Fruit fly (Drosophila melanogaster) whole organism, wandering third instar larva: Measurements from ENCODE around the gene CCT2.

ENCODE experiments used
- Abd-B ChIP-seq: fragments of >200 bp; optimal IDR thresholded peaks from 2 replicates; lab custom pipeline; 2017; ENCODE audit warnings: missing biosample characterization, missing genetic modification characterization
- CG32264 ChIP-seq: fragments of 200-800 bp; sonication (Bioruptor generic); optimal IDR thresholded peaks from 2 replicates; lab custom pipeline; 2016; ENCODE audit warnings: missing biosample characterization, missing genetic modification characterization
- CG9705 ChIP-seq: fragments of 200-800 bp; sonication (Bioruptor generic); optimal IDR thresholded peaks from 2 replicates; lab custom pipeline; 2018; ENCODE audit warnings: missing biosample characterization, mild to moderate bottlenecking, missing genetic modification characterization
- CrebA ChIP-seq: fragments of 200-800 bp; sonication (Bioruptor generic); optimal IDR thresholded peaks from 2 replicates; lab custom pipeline; 2016; ENCODE audit warnings: missing biosample characterization, mild to moderate bottlenecking, missing genetic modification characterization, borderline replicate concordance
- Dfd ChIP-seq: fragments of >200 bp; optimal IDR thresholded peaks from 2 replicates; lab custom pipeline; 2017; ENCODE audit warnings: missing biosample characterization, missing genetic modification characterization
- Dif ChIP-seq: fragments of 200-275, 200-300 bp; sonication (Bioruptor generic); optimal IDR thresholded peaks from 2 replicates; lab custom pipeline; 2018; ENCODE audit warnings: missing biosample characterization, missing genetic modification characterization; ENCODE audit not compliant: partially characterized antibody
- GATAd ChIP-seq: sonication (Bioruptor generic); optimal IDR thresholded peaks from 2 replicates; lab custom pipeline; 2016; ENCODE audit warnings: missing biosample characterization, missing genetic modification characterization
- HLH106 ChIP-seq: fragments of 200-800 bp; optimal IDR thresholded peaks from 3 replicates; lab custom pipeline; 2019; ENCODE audit warnings: missing biosample characterization, mild to moderate bottlenecking, missing genetic modification characterization, moderate library complexity
- Hnf4 ChIP-seq: fragments of 200-800 bp; sonication (Bioruptor generic); optimal IDR thresholded peaks from 2 replicates; lab custom pipeline; 2016; ENCODE audit warnings: missing biosample characterization, mild to moderate bottlenecking, missing genetic modification characterization
- Hr78 ChIP-seq: fragments of >200 bp; optimal IDR thresholded peaks from 2 replicates; lab custom pipeline; 2017; ENCODE audit warnings: missing biosample characterization, missing genetic modification characterization
- Hr83 ChIP-seq: fragments of 200-300 bp; sonication (Bioruptor generic); optimal IDR thresholded peaks from 2 replicates; lab custom pipeline; 2016; ENCODE audit warnings: missing biosample characterization, mild to moderate bottlenecking, missing genetic modification characterization, moderate library complexity; ENCODE audit not compliant: poor library complexity, severe bottlenecking
- Jra ChIP-seq: sonication (Bioruptor generic); optimal IDR thresholded peaks from 2 replicates; lab custom pipeline; 2016; ENCODE audit warnings: missing biosample characterization, missing genetic modification characterization
- Mio ChIP-seq: sonication (Bioruptor generic); optimal IDR thresholded peaks from 2 replicates; lab custom pipeline; 2016; ENCODE audit warnings: missing biosample characterization, missing genetic modification characterization
- Myc ChIP-seq: fragments of >200 bp; optimal IDR thresholded peaks from 2 replicates; lab custom pipeline; 2017
- N ChIP-seq: fragments of >200 bp; optimal IDR thresholded peaks from 2 replicates; lab custom pipeline; 2018; ENCODE audit warnings: missing biosample characterization, missing external identifiers, missing genetic modification characterization
- OdsH ChIP-seq: fragments of 200-800 bp; sonication (Bioruptor generic); optimal IDR thresholded peaks from 2 replicates; lab custom pipeline; 2016; ENCODE audit warnings: missing biosample characterization, mild to moderate bottlenecking, missing genetic modification characterization
- Rel ChIP-seq, 2 experiments: fragments of 200-800 bp; sonication (Bioruptor generic) in 1 of 2; optimal IDR thresholded peaks; 2 replicates in 1 of 2; 3 replicates in 1 of 2; lab custom pipeline; 2016 to 2019; ENCODE audit warnings: mild to moderate bottlenecking in 2 of 2, missing biosample characterization in 2 of 2, missing genetic modification characterization in 2 of 2, moderate library complexity in 1 of 2
- Sp1 ChIP-seq: fragments of 200-800 bp; sonication (Bioruptor generic); optimal IDR thresholded peaks from 3 replicates; lab custom pipeline; 2019; ENCODE audit warnings: missing biosample characterization, mild to moderate bottlenecking, missing genetic modification characterization, moderate library complexity
- Vsx2 ChIP-seq: fragments of 200-300, 225-300 bp; sonication (Bioruptor generic); optimal IDR thresholded peaks from 2 replicates; lab custom pipeline; 2018; ENCODE audit warnings: missing biosample characterization, missing genetic modification characterization; ENCODE audit not compliant: partially characterized antibody
- br ChIP-seq: fragments of 200-800 bp; sonication (Bioruptor generic); optimal IDR thresholded peaks from 2 replicates; lab custom pipeline; 2016; ENCODE audit warnings: missing biosample characterization, missing genetic modification characterization
- brk ChIP-seq: fragments of 200-800 bp; sonication (Bioruptor generic); optimal IDR thresholded peaks from 2 replicates; lab custom pipeline; 2016; ENCODE audit warnings: missing biosample characterization, mild to moderate bottlenecking, missing genetic modification characterization
- dl ChIP-seq, 2 experiments: fragments of 175-275, 200-275 bp in 1 of 2; fragments of 200-275 bp in 1 of 2; sonication (Bioruptor generic); optimal IDR thresholded peaks; lab custom pipeline; 2018; ENCODE audit warnings: mild to moderate bottlenecking in 2 of 2, missing biosample characterization in 2 of 2, missing genetic modification characterization in 2 of 2, moderate library complexity in 2 of 2; ENCODE audit not compliant: partially characterized antibody in 2 of 2, insufficient read depth in 1 of 2
- dmrt93B ChIP-seq: fragments of 200-800 bp; sonication (Bioruptor generic); optimal IDR thresholded peaks from 2 replicates; lab custom pipeline; 2018; ENCODE audit warnings: missing biosample characterization, mild to moderate bottlenecking, missing genetic modification characterization
- dsf ChIP-seq: sonication (Bioruptor generic); optimal IDR thresholded peaks from 2 replicates; lab custom pipeline; 2016; ENCODE audit warnings: missing biosample characterization, missing genetic modification characterization, borderline replicate concordance
- ey ChIP-seq: fragments of 200-800 bp; sonication (Bioruptor generic); optimal IDR thresholded peaks from 2 replicates; lab custom pipeline; 2016; ENCODE audit warnings: missing biosample characterization, missing genetic modification characterization
- foxo ChIP-seq, 2 experiments: fragments of 200-800 bp; sonication (Bioruptor generic); optimal IDR thresholded peaks; 2 replicates in 1 of 2; 3 replicates in 1 of 2; lab custom pipeline; 2016 to 2017; ENCODE audit warnings: missing biosample characterization in 2 of 2, missing genetic modification characterization in 2 of 2
- fru ChIP-seq: fragments of 200-800 bp; sonication (Bioruptor generic); optimal IDR thresholded peaks from 3 replicates; lab custom pipeline; 2016; ENCODE audit warnings: missing biosample characterization, mild to moderate bottlenecking, missing genetic modification characterization
- h ChIP-seq: fragments of 200-800 bp; sonication (Bioruptor generic); optimal IDR thresholded peaks from 3 replicates; lab custom pipeline; 2016; ENCODE audit warnings: missing biosample characterization, mild to moderate bottlenecking, missing genetic modification characterization
- jim ChIP-seq: fragments of 175-275, 200-325 bp; sonication (Bioruptor generic); optimal IDR thresholded peaks from 2 replicates; lab custom pipeline; 2016; ENCODE audit warnings: missing biosample characterization, mild to moderate bottlenecking, missing genetic modification characterization
- lola ChIP-seq: fragments of >200 bp; optimal IDR thresholded peaks from 2 replicates; lab custom pipeline; 2017; ENCODE audit warnings: missing biosample characterization, missing genetic modification characterization
- pan ChIP-seq: fragments of >200 bp; optimal IDR thresholded peaks from 2 replicates; lab custom pipeline; 2017
- psq ChIP-seq: fragments of 200-800 bp; sonication (Bioruptor generic); optimal IDR thresholded peaks from 3 replicates; lab custom pipeline; 2017; ENCODE audit warnings: missing biosample characterization, mild to moderate bottlenecking, missing genetic modification characterization, moderate library complexity
- rgr ChIP-seq: fragments of 200-800 bp; sonication (Bioruptor generic); optimal IDR thresholded peaks from 3 replicates; lab custom pipeline; 2016; ENCODE audit warnings: missing biosample characterization, mild to moderate bottlenecking, missing genetic modification characterization
- sage ChIP-seq: fragments of 200-800 bp; sonication (Bioruptor generic); optimal IDR thresholded peaks from 2 replicates; lab custom pipeline; 2016; ENCODE audit warnings: missing biosample characterization, mild to moderate bottlenecking, missing genetic modification characterization
- sv ChIP-seq: fragments of 200-800 bp; sonication (Bioruptor generic); optimal IDR thresholded peaks from 3 replicates; lab custom pipeline; 2016; ENCODE audit warnings: missing biosample characterization, missing genetic modification characterization
- tai ChIP-seq: sonication (Bioruptor generic); optimal IDR thresholded peaks from 2 replicates; lab custom pipeline; 2016; ENCODE audit warnings: missing biosample characterization, missing genetic modification characterization
- usp ChIP-seq: fragments of >200 bp; optimal IDR thresholded peaks from 2 replicates; lab custom pipeline; 2017; ENCODE audit warnings: missing biosample characterization, missing genetic modification characterization
- woc ChIP-seq: sonication (Bioruptor generic); optimal IDR thresholded peaks from 2 replicates; lab custom pipeline; 2016; ENCODE audit warnings: missing biosample characterization, mild to moderate bottlenecking, missing genetic modification characterization

CCT2 gene

dm6 chrX:9103308-9104185, 14.2 kb downstream of the CCT2 start, which contains the start of gene CG7766:
CG7766 (minus strand) TSS chrX:9103739.
- TF ChIP-seq GATAd (GFP tag; lab: Kevin White, UChicago): no peak

- TF ChIP-seq woc (GFP tag; lab: Kevin White, UChicago) (peak; percentile 50), sv (peak; percentile 1), CG32264 (no peak)
These were observed 17.0 kb downstream of the CCT2 start, which contains the start of gene Bx42 for dm6 chrX:9106212-9106774. Bx42 (minus strand) TSS chrX:9106604.

DNA sequence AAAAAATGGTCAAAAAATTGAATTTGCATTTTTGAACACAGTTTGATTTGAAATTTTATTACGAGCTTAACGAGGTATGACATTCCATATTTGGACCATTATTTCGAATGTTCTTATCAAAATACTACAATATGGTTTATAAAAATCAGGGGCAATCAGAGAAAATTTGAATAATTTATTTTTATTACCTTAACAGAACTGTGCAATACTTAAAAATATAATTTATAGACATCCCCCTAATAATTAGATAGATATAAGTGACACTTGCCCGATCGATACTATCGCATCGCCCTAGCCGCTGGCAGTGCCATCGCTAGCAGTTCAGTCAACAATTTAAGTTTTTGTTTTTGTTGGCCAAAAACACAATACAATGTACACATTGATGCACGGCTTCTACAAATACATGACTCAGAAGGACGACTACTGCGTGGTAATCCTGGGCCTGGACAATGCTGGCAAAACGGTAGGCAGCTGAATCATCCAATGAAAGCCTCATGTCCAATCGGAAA, 17.5 kb downstream of the CCT2 start, which contains the start of gene Arfrp1:
TSS of gene Arfrp1 (plus strand) at position 295 of the 509 bp plus-strand sequence.
- no peak for TF ChIP-seq N (GFP tag; lab: Kevin White, UChicago)
- no peak for TF ChIP-seq Rel (GFP tag; optimal IDR thresholded peaks at IDR 0.05; lab: Kevin White, UChicago)
- TF ChIP-seq Rel (tag; optimal IDR thresholded peaks at IDR 0.05; lab: Kevin White, UChicago): peak; percentile 9
- TF ChIP-seq Dfd (GFP tag; lab: Kevin White, UChicago): no peak
- TF ChIP-seq lola: no peak
- TF ChIP-seq h (GFP tag; lab: Kevin White, UChicago): peak; percentile 2
- peak; percentile 20 for TF ChIP-seq Myc (lab: Kevin White, UChicago)
- no peak for TF ChIP-seq psq
- TF ChIP-seq HLH106: peak; percentile 53
- TF ChIP-seq jim: no peak
- TF ChIP-seq tai (GFP tag; lab: Kevin White, UChicago): no peak
- TF ChIP-seq Dif (GFP tag; lab: Kevin White, UChicago): no peak
- no peak for TF ChIP-seq Hnf4 (GFP tag; lab: Kevin White, UChicago)
- no peak for TF ChIP-seq usp (GFP tag; lab: Kevin White, UChicago)
- no peak for TF ChIP-seq foxo (GFP tag; optimal IDR thresholded peaks at IDR 0.05; lab: Kevin White, UChicago)
- no peak for TF ChIP-seq sage (GFP tag; lab: Kevin White, UChicago)
- no peak for TF ChIP-seq dsf (GFP tag; lab: Kevin White, UChicago)
- no peak for TF ChIP-seq CG9705
- no peak for TF ChIP-seq Vsx2 (GFP tag; lab: Kevin White, UChicago)
- no peak for TF ChIP-seq rgr (GFP tag; lab: Kevin White, UChicago)
- TF ChIP-seq Mio: no peak
- TF ChIP-seq CG32264: no peak
- no peak for TF ChIP-seq Hr78 (GFP tag; lab: Kevin White, UChicago)
- TF ChIP-seq br (GFP tag; lab: Kevin White, UChicago): no peak
- TF ChIP-seq dmrt93B: no peak
- TF ChIP-seq CrebA (GFP tag; lab: Kevin White, UChicago): no peak
- no peak for TF ChIP-seq brk (GFP tag; lab: Kevin White, UChicago)
- no peak for TF ChIP-seq Abd-B
- no peak for TF ChIP-seq Sp1 (GFP tag; lab: Kevin White, UChicago)
- peak; percentile 42 for TF ChIP-seq Jra (GFP tag; lab: Kevin White, UChicago)
- peak; percentile 5 for TF ChIP-seq sv
- TF ChIP-seq Hr83 (GFP tag; lab: Kevin White, UChicago): no peak
- TF ChIP-seq pan (lab: Kevin White, UChicago): no peak
- peak; percentile 34 for TF ChIP-seq ey
- TF ChIP-seq woc (GFP tag; lab: Kevin White, UChicago): peak; percentile 35
- no peak for TF ChIP-seq GATAd (GFP tag; lab: Kevin White, UChicago)
- no peak for TF ChIP-seq dl (GFP tag; optimal IDR thresholded peaks at IDR 0.05; lab: Kevin White, UChicago; ENCODE audit: insufficient read depth in 1 of 2, partially characterized antibody in 2 of 2)
- no peak for TF ChIP-seq OdsH
- no peak for TF ChIP-seq fru (GFP tag; lab: Kevin White, UChicago)
- TF ChIP-seq, all 38 proteins: peak for 8
